Worm (Caenorhabditis elegans) whole organism, late embryonic: Measurements from ENCODE around the gene fbxa-210.

ENCODE experiments used
- F13H6.1 ChIP-seq: sonication (generic microtip); optimal IDR thresholded peaks from 2 replicates; lab custom pipeline; 2016; ENCODE audit warnings: missing genetic modification characterization, missing compliant biosample characterization
- Y22D7AL.16 ChIP-seq: sonication (generic microtip); optimal IDR thresholded peaks from 2 replicates; lab custom pipeline; 2016; ENCODE audit warnings: missing genetic modification characterization, missing compliant biosample characterization
- ama-1 ChIP-seq: fragments of 150-350 bp; optimal IDR thresholded peaks from 2 replicates; lab custom pipeline; 2014
- ceh-19 ChIP-seq: fragments of 200-800 bp; sonication (Bioruptor generic); optimal IDR thresholded peaks from 2 replicates; lab custom pipeline; 2018; ENCODE audit warnings: mild to moderate bottlenecking, missing genetic modification characterization, missing compliant biosample characterization
- ceh-45 ChIP-seq: fragments of 200-800 bp; sonication (Bioruptor generic); IDR thresholded peaks from 2 replicates; pipeline ENCODE4 v1.3.6; 2022; ENCODE audit warnings: missing genetic modification reagents, missing genetic modification characterization, missing compliant biosample characterization
- fkh-10 ChIP-seq: fragments of 150-350 bp; optimal IDR thresholded peaks from 2 replicates; lab custom pipeline; 2014; ENCODE audit warnings: missing biosample characterization, missing genetic modification reagents, missing genetic modification characterization
- lim-6 ChIP-seq: sonication (generic microtip); optimal IDR thresholded peaks from 2 replicates; lab custom pipeline; 2016; ENCODE audit warnings: missing genetic modification characterization, missing compliant biosample characterization
- nfya-1 ChIP-seq: sonication (generic microtip); optimal IDR thresholded peaks from 2 replicates; lab custom pipeline; 2017; ENCODE audit warnings: missing genetic modification characterization, mild to moderate bottlenecking, missing compliant biosample characterization, antibody characterized with exemption, moderate library complexity
- nhr-232 ChIP-seq: sonication (generic microtip); optimal IDR thresholded peaks from 2 replicates; lab custom pipeline; 2016; ENCODE audit warnings: missing genetic modification characterization, missing compliant biosample characterization
- npax-4 ChIP-seq: sonication (generic microtip); optimal IDR thresholded peaks from 2 replicates; lab custom pipeline; 2016; ENCODE audit warnings: missing genetic modification characterization, missing compliant biosample characterization
- rnt-1 ChIP-seq: sonication (generic microtip); optimal IDR thresholded peaks from 2 replicates; lab custom pipeline; 2016; ENCODE audit warnings: missing genetic modification characterization, missing compliant biosample characterization
- sdc-2 ChIP-seq: sonication (generic microtip); optimal IDR thresholded peaks from 2 replicates; lab custom pipeline; 2016; ENCODE audit warnings: missing genotype, missing genetic modification characterization, missing compliant biosample characterization
- tbx-2 ChIP-seq: sonication (generic microtip); optimal IDR thresholded peaks from 2 replicates; lab custom pipeline; 2016; ENCODE audit warnings: missing genetic modification characterization, missing compliant biosample characterization
- unc-86 ChIP-seq: sonication (generic microtip); optimal IDR thresholded peaks from 2 replicates; lab custom pipeline; 2016; ENCODE audit warnings: missing genetic modification characterization, missing compliant biosample characterization

DNA sequence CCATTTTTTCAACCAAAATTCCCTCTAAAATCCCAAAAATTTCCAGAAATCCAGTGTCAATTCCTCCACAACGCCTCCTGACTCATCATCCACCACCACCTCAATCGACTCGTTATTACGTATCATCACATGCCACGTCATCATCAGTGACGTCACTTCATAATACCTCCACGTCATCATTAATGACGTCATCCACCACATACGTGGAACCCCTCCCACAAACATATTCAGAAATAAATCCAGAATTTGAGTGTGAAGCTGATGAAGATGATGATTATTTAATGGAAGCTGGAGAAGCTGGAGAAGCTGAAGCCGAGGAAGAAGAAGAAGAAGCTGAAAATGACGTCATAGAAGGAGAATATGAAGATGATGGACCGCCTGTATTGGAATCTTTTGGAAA, 31.2 kb upstream of the fbxa-210 start:
- no peak for TF ChIP-seq npax-4 (tag; lab: Kevin White, UChicago)
- TF ChIP-seq Y22D7AL.16 (tag; lab: Kevin White, UChicago) = no peak
- TF ChIP-seq lim-6 (tag; lab: Kevin White, UChicago) = no peak
- TF ChIP-seq sdc-2 (tag; lab: Kevin White, UChicago) = no peak
- no peak for TF ChIP-seq fkh-10
- no peak for TF ChIP-seq nhr-232 (tag; lab: Kevin White, UChicago)
- TF ChIP-seq tbx-2 (tag; lab: Kevin White, UChicago) = no peak
- no peak for TF ChIP-seq F13H6.1 (tag; lab: Kevin White, UChicago)
- no peak for TF ChIP-seq ama-1 (lab: Kevin White, UChicago)
- no peak for TF ChIP-seq ceh-45 (GFP tag; lab: Robert Waterston, UW)
- no peak for TF ChIP-seq unc-86 (tag; lab: Kevin White, UChicago)
- no peak for TF ChIP-seq nfya-1 (tag; lab: Kevin White, UChicago)
- no peak for TF ChIP-seq rnt-1
- TF ChIP-seq ceh-19 (GFP tag; lab: Kevin White, UChicago) = no peak
